Worm (Caenorhabditis elegans): ENCODE measurements around the gene mboa-2.

DNA sequence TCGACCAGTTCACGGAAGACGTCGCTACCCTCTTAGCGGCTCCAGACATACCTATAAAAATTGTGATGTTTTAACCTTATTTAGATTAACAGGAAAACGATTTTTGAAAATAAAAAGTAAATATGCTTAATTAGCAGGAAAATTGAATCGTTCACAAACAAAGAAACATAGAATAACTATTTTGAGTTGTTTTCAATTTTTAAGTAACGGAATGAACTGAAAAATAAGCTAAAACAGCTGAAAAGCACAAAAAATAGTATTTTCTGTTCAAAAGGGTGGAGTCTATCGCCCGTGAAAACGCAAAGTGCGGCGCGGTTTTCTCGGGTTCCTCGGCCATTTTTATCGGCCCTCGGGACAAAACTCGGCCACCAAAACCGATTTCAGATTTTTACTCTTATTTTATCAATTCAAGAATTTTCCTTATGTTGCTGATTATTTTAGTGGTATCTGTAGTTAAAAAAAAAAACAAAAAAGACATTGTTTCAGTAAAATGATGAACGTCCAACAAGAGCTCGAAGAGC lies 1.6 kb upstream of the mboa-2 start, which contains the start of the genes atp-5 and lmtr-3:
- TF ChIP-seq fos-1 (tag; optimal IDR thresholded peaks at IDR 0.05) (no peak), ZK546.5 (tag; optimal IDR thresholded peaks at IDR 0.05) (no peak), unc-62 (GFP tag; optimal IDR thresholded peaks at IDR 0.05 in 1 of 2) (no peak), unc-62 (tag; optimal IDR thresholded peaks at IDR 0.05) (no peak), mdl-1 (tag; optimal IDR thresholded peaks at IDR 0.05) (peak in 1 of 2 experiments; percentile 48), mep-1 (tag; optimal IDR thresholded peaks at IDR 0.05) (peak; percentile 81), F37D6.2 (tag; optimal IDR thresholded peaks at IDR 0.05) (no peak), ama-1 (optimal IDR thresholded peaks at IDR 0.05) (no peak), nhr-11 (tag; optimal IDR thresholded peaks at IDR 0.05) (no peak), Y48G9A.11 (GFP tag; IDR thresholded peaks at IDR 0.05) (peak; percentile 43; the same call in 1 of the 2 replicates), ceh-82 (tag; optimal IDR thresholded peaks at IDR 0.05) (no peak), hif-1 (tag; optimal IDR thresholded peaks at IDR 0.05) (peak in 1 of 2 experiments; percentile 91), duxl-1 (tag; optimal IDR thresholded peaks at IDR 0.05; ENCODE audit: poor library complexity) (peak; percentile 31), ceh-28 (tag; optimal IDR thresholded peaks at IDR 0.05) (no peak)
